Worm (Caenorhabditis elegans): ENCODE data around the gene T14G8.3.
A peak's percentile ranks its signal among the peaks of the same experiment; 100 is the strongest.

Gene T14G8.3

ce11 chrX:12916418-12916817 is 55.4 kb downstream of the T14G8.3 start:
- TF ChIP-seq unc-42 (tag; optimal IDR thresholded peaks at IDR 0.05): peak; percentile 69
- no peak for TF ChIP-seq sox-2 (GFP tag; IDR thresholded peaks at IDR 0.05)

- TF ChIP-seq elt-4 (tag; optimal IDR thresholded peaks at IDR 0.05): no peak
- no peak for TF ChIP-seq ahr-1 (tag; optimal IDR thresholded peaks at IDR 0.05)
- TF ChIP-seq mec-3 (tag; optimal IDR thresholded peaks at IDR 0.05; ENCODE audit: borderline replicate concordance): no peak
- TF ChIP-seq ceh-22 (tag; optimal IDR thresholded peaks at IDR 0.05): no peak
- TF ChIP-seq ets-4 (tag; optimal IDR thresholded peaks at IDR 0.05): no peak
- no peak for TF ChIP-seq pqm-1 (tag; optimal IDR thresholded peaks at IDR 0.05)
- no peak for TF ChIP-seq odd-2 (tag; optimal IDR thresholded peaks at IDR 0.05)
- no peak for TF ChIP-seq unc-3 (GFP tag; conservative IDR thresholded peaks at IDR 0.05)
- no peak for TF ChIP-seq unc-3 (tag; optimal IDR thresholded peaks at IDR 0.05)
- no peak for TF ChIP-seq fkh-10 (GFP tag; optimal IDR thresholded peaks at IDR 0.05)
- no peak for TF ChIP-seq K09A11.1 (tag; optimal IDR thresholded peaks at IDR 0.05; ENCODE audit: insufficient read depth)
- TF ChIP-seq syd-9 (tag; optimal IDR thresholded peaks at IDR 0.05): no peak
- TF ChIP-seq unc-55 (GFP tag; optimal IDR thresholded peaks at IDR 0.05): no peak
- no peak for TF ChIP-seq ceh-24 (tag; optimal IDR thresholded peaks at IDR 0.05)
Observed at ce11 chrX:12918454-12918853, 57.4 kb downstream of the T14G8.3 start.
